Worm (Caenorhabditis elegans) whole organism, L4 larva: ENCODE results near the gene C27D6.1.

Experiments
- F10B5.3 ChIP-seq: sonication (generic microtip); optimal IDR thresholded peaks from 2 replicates; lab custom pipeline; 2016; ENCODE audit warnings: mild to moderate bottlenecking, missing genetic modification characterization, missing compliant biosample characterization
- aly-2 ChIP-seq: sonication (generic microtip); optimal IDR thresholded peaks from 2 replicates; lab custom pipeline; 2018; ENCODE audit warnings: missing biosample characterization, missing genetic modification characterization
- arid-1 ChIP-seq: fragments of 200-800 bp; sonication (Bioruptor generic); conservative IDR thresholded peaks from 2 replicates; pipeline ENCODE4 v1.3.6; 2022; ENCODE audit warnings: missing genetic modification reagents, missing genetic modification characterization, missing compliant biosample characterization
- ces-1 ChIP-seq: fragments of 150-350 bp; sonication (generic microtip); optimal IDR thresholded peaks from 4 replicates; lab custom pipeline; 2014; ENCODE audit warnings: missing biosample characterization, missing genetic modification reagents, missing genetic modification characterization
- daf-12 ChIP-seq: fragments of 150-350 bp; optimal IDR thresholded peaks from 2 replicates; lab custom pipeline; 2014; ENCODE audit warnings: missing biosample characterization, missing genetic modification reagents, missing genetic modification characterization
- fkh-10 ChIP-seq: fragments of 150-350 bp; optimal IDR thresholded peaks from 2 replicates; lab custom pipeline; 2014; ENCODE audit warnings: missing biosample characterization, missing genetic modification reagents, missing genetic modification characterization
- lin-15B ChIP-seq: fragments of 150-350 bp; sonication (generic microtip); optimal IDR thresholded peaks from 3 replicates; lab custom pipeline; 2014; ENCODE audit warnings: missing biosample characterization, missing genetic modification characterization
- lin-39 ChIP-seq: fragments of 150-350 bp; optimal IDR thresholded peaks from 2 replicates; lab custom pipeline; 2014; ENCODE audit warnings: missing biosample characterization, missing genetic modification reagents, missing genetic modification characterization
- nhr-237 ChIP-seq: sonication (generic microtip); optimal IDR thresholded peaks from 2 replicates; lab custom pipeline; 2017; ENCODE audit warnings: missing biosample characterization, missing genetic modification characterization
- nhr-6 ChIP-seq: fragments of 150-350 bp; optimal IDR thresholded peaks from 2 replicates; lab custom pipeline; 2014; ENCODE audit warnings: missing biosample characterization, missing genetic modification characterization
- nhr-77 ChIP-seq: fragments of 150-350 bp; optimal IDR thresholded peaks from 2 replicates; lab custom pipeline; 2014; ENCODE audit warnings: missing biosample characterization, missing genetic modification characterization
- unc-39 ChIP-seq: sonication (generic microtip); optimal IDR thresholded peaks from 2 replicates; lab custom pipeline; 2017; ENCODE audit warnings: missing biosample characterization, missing genetic modification characterization
- zip-2 ChIP-seq: fragments of 150-350 bp; optimal IDR thresholded peaks from 2 replicates; lab custom pipeline; 2014; ENCODE audit warnings: missing biosample characterization, missing genetic modification characterization

- TF ChIP-seq unc-39 (tag; lab: Kevin White, UChicago) (no peak), lin-15B (tag; lab: Kevin White, UChicago) (no peak), lin-39 (tag; lab: Kevin White, UChicago) (no peak), nhr-77 (no peak), aly-2 (tag; lab: Kevin White, UChicago) (no peak), zip-2 (tag; lab: Kevin White, UChicago) (no peak), arid-1 (no peak), F10B5.3 (tag; lab: Kevin White, UChicago) (no peak), fkh-10 (GFP tag; lab: Kevin White, UChicago) (no peak), nhr-6 (tag; lab: Kevin White, UChicago) (no peak), ces-1 (no peak), daf-12 (no peak), nhr-237 (no peak)
Observed at ce11 chrII:5205286-5205685, 32.7 kb downstream of the C27D6.1 start.
